Worm (Caenorhabditis elegans): ENCODE measurements around the gene ZC239.16.

ZC239.16 gene

DNA sequence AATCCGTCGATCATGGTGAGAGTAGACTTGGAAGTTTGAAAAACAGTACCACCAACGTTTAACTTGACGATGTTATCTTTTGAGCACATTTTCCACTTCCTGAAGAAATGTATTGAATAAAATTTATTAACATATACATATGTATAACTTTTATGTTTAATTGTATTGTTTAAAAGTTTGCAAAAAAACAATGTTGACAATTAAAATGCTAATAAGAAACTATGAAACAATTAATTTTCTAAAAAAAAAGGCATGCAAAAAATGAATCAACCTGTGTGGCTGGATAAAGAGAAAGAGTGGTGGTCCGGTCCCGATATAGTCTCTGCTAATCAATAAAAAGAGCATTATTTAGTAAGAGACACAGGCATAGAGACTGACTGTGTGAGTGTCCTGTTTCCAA lies 9.6 kb upstream of the ZC239.16 start, which contains the start of gene C17F4.8:
TSS of gene C17F4.8 (minus strand) at position 101 of the 400 bp plus-strand sequence.
- no peak for TF ChIP-seq mab-5 (tag; optimal IDR thresholded peaks at IDR 0.05)
- TF ChIP-seq blmp-1 (tag; optimal IDR thresholded peaks at IDR 0.05; ENCODE audit: insufficient read depth), result no peak
- no peak for TF ChIP-seq crh-2 (tag; optimal IDR thresholded peaks at IDR 0.05)
- TF ChIP-seq ztf-11 (tag; optimal IDR thresholded peaks at IDR 0.05), result no peak
- no peak for TF ChIP-seq ceh-82 (tag; optimal IDR thresholded peaks at IDR 0.05)
- no peak for TF ChIP-seq peb-1 (tag; optimal IDR thresholded peaks at IDR 0.05)
- TF ChIP-seq mdl-1 (tag; optimal IDR thresholded peaks at IDR 0.05), result no peak
- no peak for TF ChIP-seq aly-2 (tag; optimal IDR thresholded peaks at IDR 0.05)
- TF ChIP-seq egl-27 (tag; optimal IDR thresholded peaks at IDR 0.05), result no peak
- no peak for TF ChIP-seq nhr-237 (tag; optimal IDR thresholded peaks at IDR 0.05)
- no peak for TF ChIP-seq lin-39 (tag; optimal IDR thresholded peaks at IDR 0.05)
- TF ChIP-seq ztf-4 (tag; optimal IDR thresholded peaks at IDR 0.05), result no peak
- TF ChIP-seq lin-13 (GFP tag; optimal IDR thresholded peaks at IDR 0.05), result no peak

DNA sequence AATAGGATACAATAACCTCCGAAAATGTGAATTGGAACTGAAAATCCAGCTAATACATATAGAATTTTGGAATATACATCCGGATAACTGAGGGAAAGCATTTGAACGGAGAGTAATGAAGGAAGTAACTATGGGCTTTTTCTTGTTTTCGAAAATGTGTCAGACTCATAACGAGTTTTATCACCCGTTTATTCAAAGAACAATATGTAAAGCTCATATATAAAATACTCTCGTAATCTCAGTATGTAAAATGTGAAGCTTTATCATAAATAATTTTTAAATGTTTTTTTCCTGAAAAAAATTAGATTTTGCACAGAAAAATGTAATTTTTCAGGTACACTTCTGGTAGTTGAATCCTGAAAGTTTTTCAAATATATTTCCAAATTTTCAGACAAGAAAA lies 5.3 kb upstream of the ZC239.16 start, which contains the start of gene srh-297:
TSS of gene srh-297 (minus strand) at position 101 of the 400 bp plus-strand sequence.
- TF ChIP-seq nhr-11 (tag; optimal IDR thresholded peaks at IDR 0.05), result no peak
- TF ChIP-seq ceh-16 (tag; optimal IDR thresholded peaks at IDR 0.05), result no peak
- no peak for TF ChIP-seq nhr-12 (tag; optimal IDR thresholded peaks at IDR 0.05)
- TF ChIP-seq blmp-1 (tag; optimal IDR thresholded peaks at IDR 0.05; ENCODE audit: insufficient read depth), result no peak
- TF ChIP-seq nhr-10 (tag; optimal IDR thresholded peaks at IDR 0.05), result no peak
- no peak for TF ChIP-seq mbf-1 (tag; optimal IDR thresholded peaks at IDR 0.05)
- TF ChIP-seq crh-2 (tag; optimal IDR thresholded peaks at IDR 0.05), result no peak
- no peak for TF ChIP-seq dmd-4 (tag; optimal IDR thresholded peaks at IDR 0.05)
- no peak for TF ChIP-seq R02D3.7 (tag; optimal IDR thresholded peaks at IDR 0.05)
- no peak for TF ChIP-seq unc-62 (GFP tag; optimal IDR thresholded peaks at IDR 0.05)
- no peak for TF ChIP-seq mab-5 (tag; optimal IDR thresholded peaks at IDR 0.05)
- no peak for TF ChIP-seq gmeb-1 (tag; optimal IDR thresholded peaks at IDR 0.05)
- no peak for TF ChIP-seq sma-3 (GFP tag; optimal IDR thresholded peaks at IDR 0.05)
- TF ChIP-seq zag-1 (tag; optimal IDR thresholded peaks at IDR 0.05), result no peak
- no peak for TF ChIP-seq skn-1 (tag; optimal IDR thresholded peaks at IDR 0.05)

DNA sequence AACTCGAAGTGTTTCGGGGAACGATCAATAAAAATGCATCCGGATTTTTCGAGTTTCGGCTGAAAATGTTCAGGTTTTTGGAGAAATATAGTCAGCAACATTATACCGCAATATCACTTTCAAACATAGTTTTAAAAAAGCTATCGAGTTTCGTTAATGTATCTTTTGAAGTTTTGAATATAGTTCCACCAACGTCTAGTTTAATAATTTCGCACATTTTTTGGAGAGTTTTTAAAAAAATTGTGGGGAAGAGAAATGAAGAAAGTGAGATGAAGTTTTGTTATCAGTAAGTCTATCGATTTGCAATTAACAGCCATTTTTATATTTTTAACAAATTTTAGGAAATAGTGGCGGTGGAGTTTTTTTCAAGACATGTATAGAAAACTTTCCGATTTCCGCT lies 661 bp upstream of the ZC239.16 start, which contains the start of gene ZC239.17:
TSS of gene ZC239.17 (minus strand) at position 101 of the 400 bp plus-strand sequence.
- no peak for TF ChIP-seq fos-1 (tag; optimal IDR thresholded peaks at IDR 0.05)
- TF ChIP-seq snpc-4 (tag; optimal IDR thresholded peaks at IDR 0.05), result no peak
- TF ChIP-seq lin-13 (GFP tag; optimal IDR thresholded peaks at IDR 0.05), result no peak
- no peak for TF ChIP-seq nhr-11 (tag; optimal IDR thresholded peaks at IDR 0.05)
- TF ChIP-seq unc-62 (GFP tag; optimal IDR thresholded peaks at IDR 0.05), result no peak
- TF ChIP-seq crh-2 (tag; optimal IDR thresholded peaks at IDR 0.05), result no peak
- TF ChIP-seq gmeb-1 (tag; optimal IDR thresholded peaks at IDR 0.05), result no peak
- no peak for TF ChIP-seq unc-39 (tag; optimal IDR thresholded peaks at IDR 0.05)
- no peak for TF ChIP-seq elt-1 (tag; optimal IDR thresholded peaks at IDR 0.05)

ce11 chrII:3224631-3225030 lies 488 bp downstream of the ZC239.16 start, which contains the start of gene ZC239.15:
ZC239.15 (minus strand) TSS chrII:3224731.
- TF ChIP-seq nhr-77 (tag; optimal IDR thresholded peaks at IDR 0.05) (no peak), lin-13 (GFP tag; optimal IDR thresholded peaks at IDR 0.05) (no peak), mab-5 (tag; optimal IDR thresholded peaks at IDR 0.05) (no peak), ZK546.5 (tag; optimal IDR thresholded peaks at IDR 0.05) (no peak)

DNA sequence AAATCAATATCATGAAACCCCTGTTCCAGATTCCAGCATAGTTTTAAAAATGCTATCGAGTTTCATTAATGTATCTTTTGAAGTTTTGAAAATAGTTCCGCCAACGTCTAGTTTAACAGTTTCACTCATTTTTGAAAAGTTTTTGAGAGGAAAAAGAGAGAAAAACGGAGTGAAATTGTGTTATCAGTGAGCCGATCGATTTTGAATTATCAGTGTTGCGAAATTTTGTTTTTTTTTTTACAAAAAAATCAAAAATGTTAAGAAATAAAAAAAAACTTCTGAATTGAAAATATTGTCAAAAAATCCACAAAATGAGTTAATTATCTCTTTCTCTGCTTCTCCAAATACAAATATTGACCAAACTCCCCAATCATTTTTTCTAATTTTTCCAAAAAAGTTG lies 2.4 kb downstream of the ZC239.16 start, which contains the start of gene ZC239.13:
TSS of gene ZC239.13 (minus strand) at position 154 of the 400 bp plus-strand sequence.
- TF ChIP-seq fos-1 (tag; optimal IDR thresholded peaks at IDR 0.05), result peak; percentile 5
- TF ChIP-seq nhr-237 (tag; optimal IDR thresholded peaks at IDR 0.05), result no peak

ce11 chrII:3221730-3222129 lies 3.4 kb downstream of the ZC239.16 start, which contains the start of gene ZC239.14:
ZC239.14 (minus strand) TSS chrII:3222034.
- TF ChIP-seq lin-11 (tag; optimal IDR thresholded peaks at IDR 0.05) (no peak), nhr-6 (tag; optimal IDR thresholded peaks at IDR 0.05) (no peak), nhr-129 (tag; optimal IDR thresholded peaks at IDR 0.05) (no peak), skn-1 (tag; optimal IDR thresholded peaks at IDR 0.05) (no peak), sma-9 (GFP tag; optimal IDR thresholded peaks at IDR 0.05) (no peak), sma-9 (tag; optimal IDR thresholded peaks at IDR 0.05) (no peak), lin-13 (GFP tag; optimal IDR thresholded peaks at IDR 0.05) (no peak), peb-1 (tag; optimal IDR thresholded peaks at IDR 0.05) (no peak), blmp-1 (tag; optimal IDR thresholded peaks at IDR 0.05; ENCODE audit: insufficient read depth) (no peak), aly-2 (tag; optimal IDR thresholded peaks at IDR 0.05) (no peak), ZK546.5 (tag; optimal IDR thresholded peaks at IDR 0.05) (no peak), fos-1 (tag; optimal IDR thresholded peaks at IDR 0.05) (no peak), unc-55 (GFP tag; optimal IDR thresholded peaks at IDR 0.05) (no peak), sem-4 (tag; optimal IDR thresholded peaks at IDR 0.05) (no peak), nhr-21 (tag; optimal IDR thresholded peaks at IDR 0.05) (no peak)

Measured in whole organism, L2 larva.